Fruit fly (Drosophila melanogaster): ENCODE results near the gene HDAC6.

- TF ChIP-seq psq (optimal IDR thresholded peaks at IDR 0.05) (no peak), EcR (GFP tag; optimal IDR thresholded peaks at IDR 0.05) (no peak), usp (GFP tag; optimal IDR thresholded peaks at IDR 0.05) (no peak)
Measured at dm6 chrX:15319290-15319689, 13.8 kb upstream of the HDAC6 start, which contains the start of gene Top1.
